Worm (Caenorhabditis elegans): ENCODE data around the gene F48G7.13.

DNA sequence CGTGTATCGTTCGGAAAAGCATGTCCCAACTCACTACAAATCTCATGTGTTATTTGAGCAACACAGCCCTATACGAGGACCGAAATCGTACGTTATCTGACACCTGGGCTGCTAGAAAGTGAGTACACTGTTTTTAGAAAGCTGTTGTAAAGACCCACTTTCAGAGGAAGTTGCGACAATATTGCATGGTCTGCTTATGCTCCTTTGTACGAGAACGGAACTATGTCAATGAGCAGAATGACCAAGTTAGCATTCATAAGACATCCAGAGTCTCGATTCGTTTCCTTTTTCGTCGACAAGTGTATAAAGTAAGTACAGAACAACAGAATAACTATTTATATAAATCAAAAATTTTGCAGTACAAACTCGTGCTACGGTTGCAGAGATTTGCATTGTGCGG lies 38.5 kb upstream of the F48G7.13 start:
- TF ChIP-seq blmp-1 (tag; optimal IDR thresholded peaks at IDR 0.05) = no peak
- no peak for TF ChIP-seq nhr-28 (tag; optimal IDR thresholded peaks at IDR 0.05)
- TF ChIP-seq bed-3 (GFP tag; optimal IDR thresholded peaks at IDR 0.05) = no peak
- no peak for TF ChIP-seq pha-4 (tag; optimal IDR thresholded peaks at IDR 0.05)
- no peak for TF ChIP-seq snpc-4 (tag; optimal IDR thresholded peaks at IDR 0.05)
- TF ChIP-seq unc-120 (tag; optimal IDR thresholded peaks at IDR 0.05; ENCODE audit: poor library complexity, severe bottlenecking) = no peak
- no peak for TF ChIP-seq ztf-11 (tag; optimal IDR thresholded peaks at IDR 0.05)
- TF ChIP-seq lsy-2 (tag; optimal IDR thresholded peaks at IDR 0.05) = no peak
- no peak for TF ChIP-seq cnd-1 (tag; optimal IDR thresholded peaks at IDR 0.05)

Measured in whole organism, mixed stage, embryonic.